Worm (Caenorhabditis elegans): ENCODE measurements around the gene shw-3.

shw-3 gene

ce11 chrV:13006754-13007153 is 19.8 kb upstream of the shw-3 start (continued):
- TF ChIP-seq lin-35 (GFP tag; optimal IDR thresholded peaks at IDR 0.05) (no peak), F33H1.4 (GFP tag; IDR thresholded peaks at IDR 0.05) (0 out of 2 replicates have a peak, but pooled peaks have one; percentile 7), repo-1 (tag; optimal IDR thresholded peaks at IDR 0.05) (no peak), madf-3 (GFP tag; IDR thresholded peaks at IDR 0.05) (0 out of 2 replicates have a peak, but pooled peaks have one; percentile 2), bed-2 (GFP tag; IDR thresholded peaks at IDR 0.05) (no peak), snpc-1.3 (tag; optimal IDR thresholded peaks at IDR 0.05; ENCODE audit: insufficient read depth) (peak; percentile 43), ztf-28 (GFP tag; IDR thresholded peaks at IDR 0.05) (no peak), snpc-3.4 (tag; optimal IDR thresholded peaks at IDR 0.05) (peak; percentile 16), ama-1 (optimal IDR thresholded peaks at IDR 0.05) (no peak), ama-1 (GFP tag; optimal IDR thresholded peaks at IDR 0.05) (peak in 1 of 2 experiments; percentile 61), mxl-1 (tag; optimal IDR thresholded peaks at IDR 0.05) (peak; percentile 20), hrde-1 (tag; optimal IDR thresholded peaks at IDR 0.05; ENCODE audit: borderline replicate concordance) (peak; percentile 88), zfh-2 (GFP tag; conservative IDR thresholded peaks at IDR 0.05) (no peak), hsf-1 (GFP tag; IDR thresholded peaks at IDR 0.05) (peak; percentile 47; the same call in 1 of the 2 replicates), Y53F4B.3 (GFP tag; IDR thresholded peaks at IDR 0.05) (no peak), T07F8.4 (tag; optimal IDR thresholded peaks at IDR 0.05) (no peak), F23B12.7 (tag; optimal IDR thresholded peaks at IDR 0.05; ENCODE audit: insufficient read depth) (no peak), bed-1 (GFP tag; IDR thresholded peaks at IDR 0.05) (no peak), hmg-1.2 (GFP tag; IDR thresholded peaks at IDR 0.05) (0 out of 2 replicates have a peak, but pooled peaks have one; percentile 14), fkh-3 (tag; optimal IDR thresholded peaks at IDR 0.05) (no peak), ztf-3 (GFP tag; optimal IDR thresholded peaks at IDR 0.05) (no peak), K11D2.4 (GFP tag; IDR thresholded peaks at IDR 0.05) (no peak), ztf-26 (tag; optimal IDR thresholded peaks at IDR 0.05) (no peak), tlf-1 (GFP tag; optimal IDR thresholded peaks at IDR 0.05) (peak; percentile 39)

ce11 chrV:13004374-13004773 is 17.4 kb upstream of the shw-3 start:
- TF ChIP-seq hlh-12 (tag; optimal IDR thresholded peaks at IDR 0.05) (no peak), madf-6 (GFP tag; IDR thresholded peaks at IDR 0.05) (no peak), D2030.7 (GFP tag; IDR thresholded peaks at IDR 0.05) (peak; percentile 24; the same call in 1 of the 2 replicates), zfh-2 (GFP tag; conservative IDR thresholded peaks at IDR 0.05) (peak; percentile 88), nfyb-1 (GFP tag; IDR thresholded peaks at IDR 0.05) (no peak), F37B4.10 (GFP tag; IDR thresholded peaks at IDR 0.05) (0 out of 2 replicates have a peak, but pooled peaks have one; percentile 25), K11D2.4 (GFP tag; IDR thresholded peaks at IDR 0.05) (0 out of 2 replicates have a peak, but pooled peaks have one; percentile 11), egrh-3 (GFP tag; IDR thresholded peaks at IDR 0.05) (peak; percentile 69), lin-26 (GFP tag; IDR thresholded peaks at IDR 0.05) (0 out of 2 replicates have a peak, but pooled peaks have one; percentile 34)

- TF ChIP-seq nhr-179 (tag; optimal IDR thresholded peaks at IDR 0.05) (peak; percentile 0), lsl-1 (GFP tag; optimal IDR thresholded peaks at IDR 0.05) (peak; percentile 38), D2030.7 (GFP tag; IDR thresholded peaks at IDR 0.05) (peak; percentile 39; the same call in 1 of the 2 replicates), cebp-1 (GFP tag; IDR thresholded peaks at IDR 0.05) (no peak), cebp-1 (tag; optimal IDR thresholded peaks at IDR 0.05) (peak; percentile 67), T26A5.8 (tag; optimal IDR thresholded peaks at IDR 0.05) (no peak), rec-8 (tag; optimal IDR thresholded peaks at IDR 0.05) (peak; percentile 74 to 86), egrh-3 (GFP tag; IDR thresholded peaks at IDR 0.05) (no peak), Y56A3A.18 (GFP tag; IDR thresholded peaks at IDR 0.05) (peak; percentile 39; the same call in 1 of the 2 replicates), hmg-20 (GFP tag; IDR thresholded peaks at IDR 0.05) (no peak; the same call in 1 of the 2 replicates), attf-6 (GFP tag; IDR thresholded peaks at IDR 0.05) (no peak), unc-62 (GFP tag; optimal IDR thresholded peaks at IDR 0.05) (no peak), F39B2.1 (GFP tag; IDR thresholded peaks at IDR 0.05) (no peak), athp-1 (tag; optimal IDR thresholded peaks at IDR 0.05) (peak; percentile 50), ceh-58 (GFP tag; IDR thresholded peaks at IDR 0.05) (no peak), chd-7 (tag; optimal IDR thresholded peaks at IDR 0.05) (peak; percentile 79), hrde-1 (tag; optimal IDR thresholded peaks at IDR 0.05; ENCODE audit: borderline replicate concordance) (peak; percentile 63), F49E8.2 (tag; optimal IDR thresholded peaks at IDR 0.05; ENCODE audit: insufficient read depth) (peak; percentile 67), dpff-1 (tag; optimal IDR thresholded peaks at IDR 0.05) (no peak)
Measured at ce11 chrV:13003378-13003777, 16.4 kb upstream of the shw-3 start.

Data from whole organism, young adult.